Worm (Caenorhabditis elegans): ENCODE measurements around the gene T25B9.2.

DNA sequence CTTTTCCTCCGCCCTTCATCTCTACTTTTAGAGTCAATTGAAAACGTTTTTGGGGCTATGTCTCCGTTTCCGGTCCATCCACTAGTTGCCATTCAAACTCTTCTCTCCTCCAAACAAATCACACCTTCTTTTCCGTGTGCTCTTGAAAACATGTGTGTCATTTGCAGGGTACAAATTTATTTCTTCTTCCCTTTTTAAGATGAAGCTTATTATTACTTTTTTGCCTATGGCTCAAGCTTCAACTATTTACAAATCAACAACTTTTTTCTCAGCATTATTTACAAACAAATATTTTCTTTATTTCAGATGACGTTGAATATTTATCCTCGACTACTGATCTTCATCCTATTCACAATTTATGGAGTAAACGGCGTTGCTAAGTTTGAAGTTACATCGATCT lies 7.2 kb downstream of the T25B9.2 start, which contains the start of gene T25B9.3:
- TF ChIP-seq dao-5 (tag; optimal IDR thresholded peaks at IDR 0.05) (no peak), him-1 (tag; optimal IDR thresholded peaks at IDR 0.05) (no peak), W03F9.2 (tag; optimal IDR thresholded peaks at IDR 0.05) (no peak)
